Fruit fly (Drosophila melanogaster) whole organism: Measurements from ENCODE around the gene LeuRS-m.

Source experiments
- CG8478 ChIP-seq: fragments of >200 bp; optimal IDR thresholded peaks from 2 replicates; lab custom pipeline; 2018; ENCODE audit warnings: inconsistent platforms
- Dll ChIP-seq: fragments of >200 bp; optimal IDR thresholded peaks from 2 replicates; lab custom pipeline; 2017
- EcR ChIP-seq, 2 experiments: fragments of >200 bp; optimal IDR thresholded peaks; 2 replicates each; lab custom pipeline; 2017; ENCODE audit warnings: missing biosample characterization in 2 of 2, missing genetic modification characterization in 2 of 2, missing genetic modification reagents in 2 of 2
- pan ChIP-seq: fragments of >200 bp; optimal IDR thresholded peaks from 2 replicates; lab custom pipeline; 2017
- psq ChIP-seq: fragments of >200 bp; optimal IDR thresholded peaks from 2 replicates; lab custom pipeline; 2017
- usp ChIP-seq: fragments of >200 bp; optimal IDR thresholded peaks from 2 replicates; lab custom pipeline; 2017; ENCODE audit warnings: missing biosample characterization, missing genetic modification characterization, mixed read lengths

LeuRS-m gene

DNA sequence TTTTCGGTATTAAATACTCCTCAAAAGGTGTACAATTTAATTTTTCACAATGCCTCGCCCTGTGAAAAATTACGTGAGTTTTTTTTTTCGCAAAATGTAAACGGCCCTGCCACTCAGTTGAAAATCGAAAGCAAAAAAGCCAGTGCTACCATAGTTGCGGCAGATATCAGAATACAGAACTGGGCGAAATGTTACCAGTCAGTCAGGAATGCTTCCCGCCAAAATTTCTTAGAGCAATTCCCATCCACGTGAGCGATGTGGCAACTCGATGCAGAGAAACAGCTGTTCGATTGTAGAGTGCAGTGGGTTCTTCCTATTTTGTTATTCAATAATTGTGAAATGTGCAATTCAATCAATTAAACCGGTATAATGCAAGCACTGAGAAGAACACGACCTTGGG is at the start of gene LeuRS-m, which contains the start of gene Dhc64C:
LeuRS-m (plus strand) TSS at position 270 of the 400 bp plus-strand sequence.
Dhc64C (minus strand) TSS at position 104 of the 400 bp plus-strand sequence.
- no peak for TF ChIP-seq pan (lab: Kevin White, UChicago)
- TF ChIP-seq Dll (lab: Kevin White, UChicago) = no peak

- TF ChIP-seq usp (GFP tag; lab: Kevin White, UChicago) = no peak
- no peak for TF ChIP-seq Dll (lab: Kevin White, UChicago)
- no peak for TF ChIP-seq EcR (GFP tag; optimal IDR thresholded peaks at IDR 0.05; lab: Kevin White, UChicago)
- TF ChIP-seq pan (lab: Kevin White, UChicago) = no peak
- no peak for TF ChIP-seq psq
- no peak for TF ChIP-seq CG8478 (lab: Kevin White, UChicago)
Measured at dm6 chr3L:4776432-4776831, 49.2 kb upstream of the LeuRS-m start.

- TF ChIP-seq pan (lab: Kevin White, UChicago) = no peak
Measured at dm6 chr3L:4800641-4801040, 25.0 kb upstream of the LeuRS-m start.

dm6 chr3L:4805174-4805573 is 20.5 kb upstream of the LeuRS-m start, which contains the start of gene CG7509:
Gene CG7509, minus strand, starts transcription at chr3L:4805274.
- no peak for TF ChIP-seq usp (GFP tag; lab: Kevin White, UChicago)
- TF ChIP-seq Dll (lab: Kevin White, UChicago) = no peak
- TF ChIP-seq CG8478 (lab: Kevin White, UChicago) = no peak
- no peak for TF ChIP-seq psq
- TF ChIP-seq EcR (GFP tag; optimal IDR thresholded peaks at IDR 0.05; lab: Kevin White, UChicago) = no peak
- TF ChIP-seq pan (lab: Kevin White, UChicago) = no peak

DNA sequence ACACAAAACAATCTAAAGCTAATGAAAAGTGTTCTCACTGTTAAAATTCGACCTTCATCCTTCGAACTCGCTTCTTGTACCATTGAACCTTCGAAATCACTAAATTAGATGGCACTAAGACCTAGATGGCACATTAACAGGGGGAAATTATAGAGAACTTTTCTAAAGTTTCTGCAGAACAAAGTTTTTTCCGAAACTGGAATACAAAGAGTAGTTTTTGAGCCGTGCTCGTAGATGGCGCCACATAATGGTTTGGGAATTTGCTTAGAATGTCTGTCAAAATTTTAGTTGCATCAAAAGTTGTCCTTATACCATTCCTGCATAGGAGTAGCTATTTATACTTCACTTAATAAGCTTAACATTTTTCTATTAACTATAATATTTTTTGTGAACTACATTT is 19.9 kb upstream of the LeuRS-m start:
- TF ChIP-seq psq = no peak
- no peak for TF ChIP-seq usp (GFP tag; lab: Kevin White, UChicago)
- TF ChIP-seq pan (lab: Kevin White, UChicago) = no peak
- no peak for TF ChIP-seq CG8478 (lab: Kevin White, UChicago)
- TF ChIP-seq EcR (GFP tag; optimal IDR thresholded peaks at IDR 0.05; lab: Kevin White, UChicago) = no peak
- TF ChIP-seq Dll (lab: Kevin White, UChicago) = no peak

- no peak for TF ChIP-seq psq
- TF ChIP-seq Dll (lab: Kevin White, UChicago) = no peak
- no peak for TF ChIP-seq pan (lab: Kevin White, UChicago)
- no peak for TF ChIP-seq usp (GFP tag; lab: Kevin White, UChicago)
- no peak for TF ChIP-seq CG8478 (lab: Kevin White, UChicago)
Measured at dm6 chr3L:4807306-4807705, 18.3 kb upstream of the LeuRS-m start, which contains the start of gene CG18808. Gene CG18808, minus strand, starts transcription at chr3L:4807406.

- TF ChIP-seq pan (lab: Kevin White, UChicago) = no peak
- no peak for TF ChIP-seq CG8478 (lab: Kevin White, UChicago)
- TF ChIP-seq EcR (GFP tag; optimal IDR thresholded peaks at IDR 0.05; lab: Kevin White, UChicago) = no peak
- TF ChIP-seq usp (GFP tag; lab: Kevin White, UChicago) = no peak
- TF ChIP-seq Dll (lab: Kevin White, UChicago) = no peak
- no peak for TF ChIP-seq psq
Measured at dm6 chr3L:4814184-4814583, 11.5 kb upstream of the LeuRS-m start.

DNA sequence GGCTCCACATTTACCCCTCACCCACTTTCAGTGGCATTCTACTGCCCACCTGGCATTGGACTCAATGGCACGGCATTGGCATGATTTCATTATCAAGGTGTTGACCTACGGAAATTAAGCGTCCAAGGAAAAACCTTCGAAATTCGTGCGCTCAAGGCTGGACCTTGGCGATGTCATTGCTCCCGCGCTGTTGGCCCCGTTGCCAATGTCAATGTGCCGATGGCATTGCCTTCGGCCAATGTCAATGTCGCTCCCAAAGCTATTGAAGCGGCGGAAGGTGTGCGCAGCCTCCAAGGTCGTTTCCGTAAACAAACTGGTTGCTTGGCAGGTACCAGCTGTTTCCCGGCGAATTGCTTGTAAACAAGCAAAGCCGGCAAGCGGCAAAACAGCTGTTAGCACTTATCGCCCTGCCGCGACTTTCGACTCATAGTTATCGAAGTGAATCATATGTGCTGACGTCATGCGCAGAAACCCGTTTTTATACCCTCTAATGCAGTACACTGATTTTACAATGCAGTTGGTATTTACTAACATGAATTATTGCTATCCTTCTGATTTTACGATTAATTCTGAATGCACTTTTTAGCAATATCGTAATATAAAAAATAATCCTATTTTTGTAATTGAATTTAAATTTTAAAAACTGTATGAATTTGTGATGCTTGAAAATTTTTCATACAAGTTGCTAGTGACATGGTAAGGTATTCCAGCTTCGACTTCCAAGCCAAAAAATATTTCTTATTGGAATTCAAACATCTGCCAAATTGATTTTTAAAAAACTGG is 1.1 kb upstream of the LeuRS-m start:
- no peak for TF ChIP-seq CG8478 (lab: Kevin White, UChicago)
- no peak for TF ChIP-seq psq
- no peak for TF ChIP-seq usp (GFP tag; lab: Kevin White, UChicago)
- no peak for TF ChIP-seq EcR (GFP tag; optimal IDR thresholded peaks at IDR 0.05; lab: Kevin White, UChicago)
- TF ChIP-seq Dll (lab: Kevin White, UChicago) = no peak
- no peak for TF ChIP-seq pan (lab: Kevin White, UChicago)

DNA sequence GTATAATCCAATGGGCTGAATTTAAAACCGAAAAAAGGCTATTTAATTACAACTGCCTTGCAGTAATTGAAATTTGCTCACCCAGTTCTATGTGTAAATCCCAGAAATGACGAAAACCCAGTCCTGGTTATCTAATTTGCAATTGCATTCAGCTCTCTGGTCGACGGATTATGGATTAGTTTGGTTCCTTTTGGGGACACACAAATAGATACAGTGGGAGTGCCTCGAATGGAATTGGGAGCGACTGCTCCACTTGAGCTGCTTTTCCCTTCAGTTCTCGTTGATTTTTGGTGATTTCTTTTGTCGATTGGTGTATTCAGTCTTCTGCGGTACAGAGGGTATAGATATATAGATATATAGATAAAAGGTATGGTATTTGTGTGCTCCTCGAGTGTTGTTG is 7.8 kb downstream of the LeuRS-m start, which contains the start of gene CG13708:
CG13708 (minus strand) TSS at position 101 of the 400 bp plus-strand sequence.
- no peak for TF ChIP-seq psq
- TF ChIP-seq EcR (GFP tag; optimal IDR thresholded peaks at IDR 0.05; lab: Kevin White, UChicago) = no peak
- no peak for TF ChIP-seq usp (GFP tag; lab: Kevin White, UChicago)

DNA sequence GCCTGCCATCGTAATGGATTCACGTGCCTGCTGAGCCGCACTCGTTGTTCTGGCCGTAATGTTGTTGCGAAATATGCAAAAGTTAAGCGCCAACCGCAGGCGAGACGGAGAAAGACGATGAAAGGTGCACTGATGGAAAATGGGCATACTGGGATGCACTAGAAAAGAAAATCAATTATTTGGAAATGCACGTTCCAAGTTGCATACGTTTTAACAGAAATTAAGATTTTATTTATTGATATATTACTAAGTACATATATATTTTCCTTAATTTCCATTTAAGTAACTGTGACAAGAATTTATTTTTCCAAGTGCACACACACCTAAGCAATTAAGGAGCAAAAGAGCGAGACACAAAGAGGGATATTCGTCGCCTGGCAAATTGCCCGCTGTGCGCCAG is 9.4 kb downstream of the LeuRS-m start:
- TF ChIP-seq CG8478 (lab: Kevin White, UChicago) (no peak), psq (no peak), usp (GFP tag; lab: Kevin White, UChicago) (no peak), Dll (lab: Kevin White, UChicago) (no peak), pan (lab: Kevin White, UChicago) (no peak), EcR (GFP tag; optimal IDR thresholded peaks at IDR 0.05; lab: Kevin White, UChicago) (no peak)

DNA sequence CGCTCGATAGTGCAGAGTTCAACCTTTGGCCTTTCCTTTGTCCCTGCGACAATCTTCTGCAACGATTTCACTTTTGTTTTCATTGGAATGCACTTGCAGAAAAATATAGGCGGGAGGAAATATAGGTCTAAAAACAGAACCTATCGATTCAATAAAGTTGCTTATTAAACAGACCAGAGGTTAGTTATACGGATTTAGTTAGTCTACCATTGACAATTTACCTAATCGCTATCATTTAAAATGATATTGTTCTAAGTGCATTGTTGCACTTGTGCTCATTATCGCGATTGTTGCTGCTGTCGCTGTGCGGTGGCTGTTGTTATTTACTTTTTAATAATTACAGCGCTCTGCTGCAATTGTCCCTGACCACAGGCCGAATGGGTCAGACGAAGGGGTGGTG is 10.7 kb downstream of the LeuRS-m start:
- TF ChIP-seq psq (no peak), Dll (lab: Kevin White, UChicago) (no peak), pan (lab: Kevin White, UChicago) (no peak), CG8478 (lab: Kevin White, UChicago) (no peak), usp (GFP tag; lab: Kevin White, UChicago) (no peak), EcR (GFP tag; optimal IDR thresholded peaks at IDR 0.05; lab: Kevin White, UChicago) (no peak)
